Worm (Caenorhabditis elegans): Measurements from ENCODE around the gene M153.5.
A peak's percentile ranks its signal among the peaks of the same experiment; 100 is the strongest.

The M153.5 gene

DNA sequence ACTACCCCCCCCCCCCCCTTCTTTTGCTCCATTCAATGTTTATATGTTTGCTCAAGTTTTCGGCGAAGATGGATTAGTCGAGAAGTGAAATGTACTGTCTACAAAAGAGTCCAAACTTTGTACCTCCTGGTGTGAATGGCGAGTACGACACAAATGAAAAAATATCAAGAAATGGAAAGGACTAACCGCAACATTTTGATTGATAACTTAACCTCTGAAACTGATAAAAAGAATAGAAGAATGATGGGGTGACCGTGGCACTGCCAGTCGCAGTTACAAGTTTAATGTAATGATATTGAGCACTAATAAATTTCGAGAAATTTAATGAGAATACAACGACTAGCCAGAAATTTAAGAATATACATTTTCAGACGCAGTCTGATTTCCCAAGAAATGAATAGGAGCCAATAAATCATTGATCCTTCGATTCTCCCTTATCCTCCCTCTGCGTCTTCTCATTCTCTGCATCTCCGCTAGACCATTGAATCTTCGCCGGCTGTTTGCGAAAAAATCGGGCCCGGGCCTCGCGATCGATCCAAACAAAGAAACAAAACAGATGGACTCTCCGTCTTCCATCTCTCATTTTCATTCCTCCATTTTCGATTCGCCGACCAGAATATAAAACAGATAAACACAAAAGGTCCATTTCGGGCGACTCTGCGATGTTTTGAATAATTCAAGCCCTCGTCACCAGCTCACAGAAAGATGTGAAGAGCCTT is 31.1 kb downstream of the M153.5 start:
- no peak for TF ChIP-seq ceh-83 (GFP tag; optimal IDR thresholded peaks at IDR 0.05)
- peak; percentile 23 for TF ChIP-seq pha-4 (tag; optimal IDR thresholded peaks at IDR 0.05)

- peak; percentile 70 for TF ChIP-seq unc-120 (tag; optimal IDR thresholded peaks at IDR 0.05; ENCODE audit: poor library complexity, severe bottlenecking)
- TF ChIP-seq nhr-28 (tag; optimal IDR thresholded peaks at IDR 0.05), result no peak
- peak; percentile 40 for TF ChIP-seq pha-4 (tag; optimal IDR thresholded peaks at IDR 0.05)
- TF ChIP-seq hlh-1 (tag; optimal IDR thresholded peaks at IDR 0.05), result peak; percentile 20
These were observed 32.0 kb downstream of the M153.5 start for ce11 chrX:12175667-12176278.

DNA sequence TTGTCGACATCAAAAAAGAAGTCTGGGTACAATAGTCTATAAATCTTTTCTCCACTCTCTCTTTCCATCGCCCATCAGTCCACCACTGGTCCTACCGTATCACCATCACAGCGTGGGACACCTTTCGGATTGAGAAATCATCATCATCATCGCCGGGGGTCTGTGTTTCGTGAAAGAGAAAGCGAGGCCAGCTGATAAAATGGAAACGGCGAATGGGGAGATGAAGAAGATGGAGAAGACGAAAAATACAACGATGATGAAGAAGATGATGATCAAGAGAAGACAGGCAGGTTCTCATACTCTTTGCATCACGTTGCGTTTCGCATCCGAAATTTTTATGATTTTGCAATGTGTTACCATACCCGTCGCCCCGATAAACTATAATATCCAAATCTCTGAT is 32.6 kb downstream of the M153.5 start:
- TF ChIP-seq ham-2 (GFP tag; optimal IDR thresholded peaks at IDR 0.05) (peak; percentile 31), snpc-4 (tag; optimal IDR thresholded peaks at IDR 0.05) (no peak), unc-62 (GFP tag; optimal IDR thresholded peaks at IDR 0.05) (peak; percentile 42), mab-5 (tag; optimal IDR thresholded peaks at IDR 0.05) (no peak), hlh-1 (tag; optimal IDR thresholded peaks at IDR 0.05) (no peak), elt-3 (tag; optimal IDR thresholded peaks at IDR 0.05) (peak; percentile 9), nhr-237 (tag; optimal IDR thresholded peaks at IDR 0.05) (no peak), lin-13 (tag; optimal IDR thresholded peaks at IDR 0.05) (no peak), M03D4.4 (tag; optimal IDR thresholded peaks at IDR 0.05) (no peak), sptf-1 (tag; optimal IDR thresholded peaks at IDR 0.05) (no peak)

DNA sequence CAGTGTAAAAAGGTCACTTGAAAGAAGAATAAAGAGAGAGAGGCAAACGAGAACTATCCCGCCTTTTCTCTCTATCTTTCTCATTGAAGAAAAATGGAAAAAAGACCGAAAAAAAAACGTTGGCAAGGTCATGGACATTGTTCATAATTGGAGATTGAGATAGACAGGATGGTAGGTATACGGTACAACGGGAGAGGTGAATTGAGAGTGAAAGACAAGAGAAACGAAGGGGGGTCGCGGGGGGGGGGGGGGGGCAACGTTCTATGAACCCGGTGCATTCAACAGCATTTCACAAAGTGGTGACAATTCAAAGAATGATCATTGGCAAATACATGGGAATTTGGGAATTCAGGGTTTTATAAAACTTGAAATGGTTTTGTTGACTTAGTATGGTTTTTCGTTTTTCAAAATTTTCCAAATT is 33.1 kb downstream of the M153.5 start:
- TF ChIP-seq ham-2 (GFP tag; optimal IDR thresholded peaks at IDR 0.05) (no peak), drap-1 (GFP tag; optimal IDR thresholded peaks at IDR 0.05) (no peak), mls-2 (tag; optimal IDR thresholded peaks at IDR 0.05) (peak; percentile 2), mep-1 (tag; optimal IDR thresholded peaks at IDR 0.05) (no peak), flh-1 (GFP tag; optimal IDR thresholded peaks at IDR 0.05) (no peak), nhr-28 (tag; optimal IDR thresholded peaks at IDR 0.05) (no peak), hlh-1 (tag; optimal IDR thresholded peaks at IDR 0.05) (no peak)

ce11 chrX:12177521-12177920 is 33.7 kb downstream of the M153.5 start:
- TF ChIP-seq hlh-1 (tag; optimal IDR thresholded peaks at IDR 0.05) (no peak), ztf-11 (tag; optimal IDR thresholded peaks at IDR 0.05) (no peak), blmp-1 (tag; optimal IDR thresholded peaks at IDR 0.05) (no peak), sem-2 (GFP tag; optimal IDR thresholded peaks at IDR 0.05) (no peak), lsy-2 (tag; optimal IDR thresholded peaks at IDR 0.05) (no peak), lin-13 (tag; optimal IDR thresholded peaks at IDR 0.05) (no peak), ceh-83 (GFP tag; optimal IDR thresholded peaks at IDR 0.05) (no peak), bed-3 (GFP tag; optimal IDR thresholded peaks at IDR 0.05) (no peak), ham-2 (GFP tag; optimal IDR thresholded peaks at IDR 0.05) (no peak), ceh-43 (GFP tag; optimal IDR thresholded peaks at IDR 0.05) (no peak), pha-4 (tag; optimal IDR thresholded peaks at IDR 0.05) (no peak), nhr-2 (tag; optimal IDR thresholded peaks at IDR 0.05) (no peak), tbx-8 (GFP tag; optimal IDR thresholded peaks at IDR 0.05) (no peak), M03D4.4 (tag; optimal IDR thresholded peaks at IDR 0.05) (no peak), mls-2 (tag; optimal IDR thresholded peaks at IDR 0.05) (no peak), nhr-237 (tag; optimal IDR thresholded peaks at IDR 0.05) (no peak), nhr-28 (tag; optimal IDR thresholded peaks at IDR 0.05) (no peak), snpc-4 (tag; optimal IDR thresholded peaks at IDR 0.05) (no peak)

DNA sequence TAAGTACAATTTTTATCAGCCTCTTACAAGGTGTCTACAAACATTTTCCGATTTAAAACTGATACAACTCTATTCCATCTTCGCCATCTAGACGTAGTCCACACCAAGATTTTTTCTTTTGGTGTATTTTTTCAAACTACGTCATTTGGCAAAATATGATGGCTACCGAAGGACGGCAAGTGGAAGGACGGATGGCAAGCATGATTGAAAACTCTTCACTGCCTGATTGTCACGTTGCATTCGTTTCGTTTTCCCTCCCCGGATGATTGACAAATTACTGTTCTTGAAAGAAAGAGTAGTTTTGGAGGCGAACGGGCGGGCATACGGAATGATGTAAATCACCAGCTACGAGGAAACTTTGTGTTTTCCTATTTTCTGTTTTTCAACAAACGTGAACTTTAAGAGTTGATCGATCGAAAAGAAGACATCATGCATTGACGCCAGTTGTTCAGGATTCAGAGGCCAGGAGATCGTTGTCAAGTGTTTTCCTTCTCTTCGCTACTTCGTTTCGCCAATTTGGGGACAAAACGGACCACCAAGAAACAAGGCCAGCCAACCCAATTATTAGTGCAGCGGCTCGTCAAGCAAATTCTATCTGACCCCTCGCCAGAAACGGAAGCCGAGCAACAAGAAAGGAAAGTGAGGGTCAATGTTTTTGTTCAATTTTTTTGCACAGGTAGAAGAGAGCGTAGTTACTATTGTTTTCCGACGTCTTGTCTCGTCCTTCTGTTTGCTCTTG is 34.7 kb downstream of the M153.5 start:
- TF ChIP-seq flh-1 (GFP tag; optimal IDR thresholded peaks at IDR 0.05) (no peak), mab-5 (tag; optimal IDR thresholded peaks at IDR 0.05) (no peak), unc-120 (tag; optimal IDR thresholded peaks at IDR 0.05; ENCODE audit: poor library complexity, severe bottlenecking) (no peak), unc-62 (GFP tag; optimal IDR thresholded peaks at IDR 0.05) (no peak), ces-1 (GFP tag; optimal IDR thresholded peaks at IDR 0.05) (peak; percentile 80), zip-8 (tag; optimal IDR thresholded peaks at IDR 0.05) (no peak), M03D4.4 (tag; optimal IDR thresholded peaks at IDR 0.05) (no peak)
